Fruit fly (Drosophila melanogaster) whole organism, embryonic: ENCODE results near the gene CG6933.

Experiments used
- Atf3 ChIP-seq: fragments of 200-800 bp; sonication (Bioruptor generic); optimal IDR thresholded peaks from 3 replicates; lab custom pipeline; 2016; ENCODE audit warnings: missing biosample characterization, missing genetic modification characterization
- B-H2 ChIP-seq: fragments of 200-800 bp; sonication (Bioruptor generic); optimal IDR thresholded peaks from 2 replicates; lab custom pipeline; 2018; ENCODE audit warnings: missing biosample characterization, mild to moderate bottlenecking, missing genetic modification characterization
- CG10462 ChIP-seq: fragments of 200-800 bp; sonication (Bioruptor generic); optimal IDR thresholded peaks from 2 replicates; lab custom pipeline; 2016; ENCODE audit warnings: missing biosample characterization, missing genetic modification characterization
- CG11695 ChIP-seq: fragments of 200-800 bp; sonication (Bioruptor generic); IDR thresholded peaks from 3 replicates; pipeline ENCODE4 v1.3.6; 2022; ENCODE audit warnings: missing biosample characterization, missing genetic modification characterization
- CG12391 ChIP-seq: fragments of 200-800 bp; sonication (Bioruptor generic); optimal IDR thresholded peaks from 3 replicates; lab custom pipeline; 2018; ENCODE audit warnings: missing biosample characterization, mild to moderate bottlenecking, missing genetic modification characterization, moderate library complexity
- CG12744 ChIP-seq: fragments of 200-800 bp; sonication (Bioruptor generic); optimal IDR thresholded peaks from 2 replicates; lab custom pipeline; 2016; ENCODE audit warnings: missing biosample characterization, missing genetic modification characterization
- CG13123 ChIP-seq: fragments of 200-800 bp; sonication (Bioruptor generic); optimal IDR thresholded peaks from 2 replicates; lab custom pipeline; 2016; ENCODE audit warnings: missing biosample characterization, missing genetic modification characterization
- CG1647 ChIP-seq: fragments of 200-800 bp; sonication (Bioruptor generic); optimal IDR thresholded peaks from 3 replicates; lab custom pipeline; 2016; ENCODE audit warnings: missing biosample characterization, missing genetic modification characterization
- CG2116 ChIP-seq: fragments of 200-800 bp; sonication (Bioruptor generic); optimal IDR thresholded peaks from 3 replicates; lab custom pipeline; 2018; ENCODE audit warnings: missing biosample characterization, mild to moderate bottlenecking, missing genetic modification characterization
- CG2875 ChIP-seq: fragments of 200-800 bp; sonication (Bioruptor generic); optimal IDR thresholded peaks from 2 replicates; lab custom pipeline; 2017; ENCODE audit warnings: missing biosample characterization, mild to moderate bottlenecking, missing genetic modification characterization, missing genetic modification reagents
- CG33213 ChIP-seq: fragments of 200-800 bp; sonication (Bioruptor generic); optimal IDR thresholded peaks from 3 replicates; lab custom pipeline; 2016; ENCODE audit warnings: missing biosample characterization, missing genetic modification characterization
- CG3847 ChIP-seq: fragments of 200-800 bp; sonication (Bioruptor generic); IDR thresholded peaks from 2 replicates; pipeline ENCODE4 v1.3.6; 2022; ENCODE audit warnings: missing biosample characterization, missing genetic modification characterization
- CG3995 ChIP-seq: fragments of 200-800 bp; sonication (Bioruptor generic); optimal IDR thresholded peaks from 3 replicates; lab custom pipeline; 2016; ENCODE audit warnings: missing biosample characterization, missing genetic modification characterization
- CG4360 ChIP-seq: fragments of 200-800 bp; sonication (Bioruptor generic); IDR thresholded peaks from 2 replicates; pipeline ENCODE4 v1.3.6; 2022; ENCODE audit warnings: missing biosample characterization, missing genetic modification characterization
- CG43689 ChIP-seq: fragments of 200-800 bp; sonication (Bioruptor generic); IDR thresholded peaks from 2 replicates; pipeline ENCODE4 v1.3.6; 2022; ENCODE audit warnings: missing biosample characterization, missing genetic modification characterization
- CG4424 ChIP-seq: fragments of 200-800 bp; sonication (Bioruptor generic); optimal IDR thresholded peaks from 3 replicates; lab custom pipeline; 2016; ENCODE audit warnings: missing biosample characterization, missing genetic modification characterization
- CG4617 ChIP-seq: fragments of 200-800 bp; sonication (Bioruptor generic); optimal IDR thresholded peaks from 3 replicates; lab custom pipeline; 2016; ENCODE audit warnings: missing biosample characterization, missing genetic modification characterization, borderline replicate concordance
- CG6272 ChIP-seq: fragments of 200-800 bp; sonication (Bioruptor generic); IDR thresholded peaks from 2 replicates; pipeline ENCODE4 v1.3.6; 2022; ENCODE audit warnings: missing biosample characterization, missing genetic modification characterization
- CrebB ChIP-seq: fragments of 200-800 bp; sonication (Bioruptor generic); optimal IDR thresholded peaks from 3 replicates; lab custom pipeline; 2018; ENCODE audit warnings: missing biosample characterization, mild to moderate bottlenecking, missing genetic modification characterization
- Gug ChIP-seq: fragments of 200-800 bp; sonication (Bioruptor generic); IDR thresholded peaks from 4 replicates; pipeline ENCODE4 v1.3.6; 2022; ENCODE audit warnings: missing biosample characterization, missing genetic modification characterization
- HLH3B ChIP-seq: fragments of 200-800 bp; sonication (Bioruptor generic); IDR thresholded peaks from 2 replicates; pipeline ENCODE4 v1.3.6; 2022; ENCODE audit warnings: missing biosample characterization, missing genetic modification characterization
- Hey ChIP-seq: fragments of 200-800 bp; sonication (Bioruptor generic); optimal IDR thresholded peaks from 3 replicates; lab custom pipeline; 2018; ENCODE audit warnings: missing biosample characterization, mild to moderate bottlenecking, missing genetic modification characterization
- Lpt ChIP-seq: fragments of >200 bp; optimal IDR thresholded peaks from 2 replicates; lab custom pipeline; 2018; ENCODE audit warnings: missing biosample characterization, missing genetic modification characterization
- Mrtf ChIP-seq: fragments of 200-800 bp; sonication (Bioruptor generic); IDR thresholded peaks from 3 replicates; pipeline ENCODE4 v1.3.6; 2022; ENCODE audit warnings: missing biosample characterization, missing genetic modification characterization
- NFAT ChIP-seq: fragments of 200-800 bp; sonication (Bioruptor generic); IDR thresholded peaks from 2 replicates; pipeline ENCODE4 v1.3.6; 2022; ENCODE audit warnings: missing biosample characterization, missing genetic modification characterization
- NK7.1 ChIP-seq: fragments of 200-800 bp; sonication (Bioruptor generic); optimal IDR thresholded peaks from 3 replicates; lab custom pipeline; 2016; ENCODE audit warnings: missing biosample characterization, missing genetic modification characterization
- NfI ChIP-seq: fragments of 200-800 bp; sonication (Bioruptor generic); optimal IDR thresholded peaks from 3 replicates; lab custom pipeline; 2018; ENCODE audit warnings: missing biosample characterization, mild to moderate bottlenecking, missing genetic modification characterization, moderate library complexity
- Sin3A ChIP-seq: fragments of >200 bp; optimal IDR thresholded peaks from 2 replicates; lab custom pipeline; 2018
- amos ChIP-seq: fragments of 200-800 bp; sonication (Bioruptor generic); IDR thresholded peaks from 2 replicates; pipeline ENCODE4 v1.3.6; 2022; ENCODE audit warnings: missing biosample characterization, missing genetic modification characterization; ENCODE audit not compliant: partially characterized antibody
- bcd ChIP-seq: fragments of 200-800 bp; sonication (Bioruptor generic); optimal IDR thresholded peaks from 2 replicates; lab custom pipeline; 2017; ENCODE audit warnings: missing biosample characterization, mild to moderate bottlenecking, missing genetic modification characterization
- chm ChIP-seq: fragments of 200-800 bp; sonication (Bioruptor generic); IDR thresholded peaks from 2 replicates; pipeline ENCODE4 v1.3.6; 2022; ENCODE audit warnings: missing biosample characterization, missing genetic modification characterization
- corto ChIP-seq: fragments of 200-800 bp; sonication (Bioruptor generic); optimal IDR thresholded peaks from 2 replicates; lab custom pipeline; 2016; ENCODE audit warnings: missing biosample characterization, mild to moderate bottlenecking, missing genetic modification characterization, moderate library complexity
- dati ChIP-seq: fragments of 200-800 bp; sonication (Bioruptor generic); IDR thresholded peaks from 2 replicates; pipeline ENCODE4 v1.3.6; 2022; ENCODE audit warnings: missing biosample characterization, missing genetic modification characterization
- exex ChIP-seq: fragments of 200-800 bp; sonication (Bioruptor generic); optimal IDR thresholded peaks from 4 replicates; lab custom pipeline; 2018; ENCODE audit warnings: missing biosample characterization, mild to moderate bottlenecking, missing genetic modification characterization, moderate library complexity
- fd96Cb ChIP-seq: fragments of 200-800 bp; sonication (Bioruptor generic); optimal IDR thresholded peaks from 2 replicates; lab custom pipeline; 2018; ENCODE audit warnings: missing biosample characterization, mild to moderate bottlenecking, missing genetic modification characterization, moderate library complexity
- ham ChIP-seq: fragments of 200-800 bp; sonication (Bioruptor generic); IDR thresholded peaks from 2 replicates; pipeline ENCODE4 v1.3.6; 2022; ENCODE audit warnings: missing biosample characterization, missing genetic modification characterization
- hkb ChIP-seq, 2 experiments: fragments of 200-800 bp in 1 of 2; fragments of >200 bp in 1 of 2; sonication (Bioruptor generic) in 1 of 2; IDR thresholded peaks in 1 of 2; optimal IDR thresholded peaks in 1 of 2; 2 replicates each; pipeline versions ENCODE4 v1.3.6 to Lab custom; 2017 to 2022; ENCODE audit warnings: missing biosample characterization in 1 of 2, missing genetic modification characterization in 1 of 2
- ken ChIP-seq: fragments of 200-800 bp; sonication (Bioruptor generic); IDR thresholded peaks from 3 replicates; pipeline ENCODE4 v1.3.6; 2022; ENCODE audit warnings: missing biosample characterization, missing genetic modification characterization
- klu ChIP-seq: fragments of 200-800 bp; sonication (Bioruptor generic); IDR thresholded peaks from 2 replicates; pipeline ENCODE4 v1.3.6; 2022; ENCODE audit warnings: missing biosample characterization, missing genetic modification characterization
- nerfin-1 ChIP-seq: fragments of 200-800 bp; sonication (Bioruptor generic); optimal IDR thresholded peaks from 3 replicates; lab custom pipeline; 2019; ENCODE audit warnings: missing biosample characterization, mild to moderate bottlenecking, missing genetic modification characterization, moderate library complexity
- pan ChIP-seq, 4 experiments: fragments of >200 bp in 3 of 4; fragments of 200-800 bp in 1 of 4; sonication (Bioruptor generic) in 1 of 4; optimal IDR thresholded peaks in 3 of 4; IDR thresholded peaks in 1 of 4; 2 replicates each; pipeline versions ENCODE4 v1.3.6 to Lab custom; 2017 to 2022; ENCODE audit warnings: missing biosample characterization in 2 of 4, missing genetic modification characterization in 2 of 4, mixed read lengths in 1 of 4
- peb ChIP-seq: fragments of 200-800 bp; sonication (Bioruptor generic); IDR thresholded peaks from 2 replicates; pipeline ENCODE4 v1.3.6; 2022; ENCODE audit warnings: missing biosample characterization, missing genetic modification characterization
- repo ChIP-seq: fragments of 200-800 bp; sonication (Bioruptor generic); optimal IDR thresholded peaks from 2 replicates; lab custom pipeline; 2016; ENCODE audit warnings: missing biosample characterization, missing genetic modification characterization
- ro ChIP-seq: fragments of 200-800 bp; sonication (Bioruptor generic); IDR thresholded peaks from 2 replicates; pipeline ENCODE4 v1.3.6; 2022; ENCODE audit warnings: missing biosample characterization, missing genetic modification characterization
- sens ChIP-seq: fragments of 200-800 bp; sonication (Bioruptor generic); peaks from one replicate; lab custom pipeline; 2016; ENCODE audit warnings: missing biosample characterization, missing genetic modification characterization
- slou ChIP-seq: fragments of 200-800 bp; sonication (Bioruptor generic); optimal IDR thresholded peaks from 3 replicates; lab custom pipeline; 2016; ENCODE audit warnings: missing biosample characterization, missing genetic modification characterization
- sr ChIP-seq: fragments of 200-800 bp; sonication (Bioruptor generic); IDR thresholded peaks from 3 replicates; pipeline ENCODE4 v1.3.6; 2022; ENCODE audit warnings: missing biosample characterization, missing genetic modification characterization
- stc ChIP-seq: fragments of 200-800 bp; sonication (Bioruptor generic); IDR thresholded peaks from 2 replicates; pipeline ENCODE4 v1.3.6; 2022; ENCODE audit warnings: missing biosample characterization, missing genetic modification characterization
- stwl ChIP-seq: fragments of 200-800 bp; sonication (Bioruptor generic); optimal IDR thresholded peaks from 3 replicates; lab custom pipeline; 2018; ENCODE audit warnings: missing biosample characterization, mild to moderate bottlenecking, missing genetic modification characterization, moderate library complexity
- trem ChIP-seq: fragments of 200-800 bp; optimal IDR thresholded peaks from 3 replicates; lab custom pipeline; 2019; ENCODE audit warnings: missing biosample characterization, mild to moderate bottlenecking, missing genetic modification characterization, moderate library complexity
- unc-4 ChIP-seq: fragments of 200-800 bp; sonication (Bioruptor generic); IDR thresholded peaks from 2 replicates; pipeline ENCODE4 v1.3.6; 2022; ENCODE audit warnings: missing biosample characterization, missing genetic modification characterization; ENCODE audit not compliant: partially characterized antibody
- zen ChIP-seq: fragments of 200-800 bp; sonication (Bioruptor generic); optimal IDR thresholded peaks from 3 replicates; lab custom pipeline; 2018; ENCODE audit warnings: missing biosample characterization, mild to moderate bottlenecking, missing genetic modification characterization, moderate library complexity

Gene CG6933

DNA sequence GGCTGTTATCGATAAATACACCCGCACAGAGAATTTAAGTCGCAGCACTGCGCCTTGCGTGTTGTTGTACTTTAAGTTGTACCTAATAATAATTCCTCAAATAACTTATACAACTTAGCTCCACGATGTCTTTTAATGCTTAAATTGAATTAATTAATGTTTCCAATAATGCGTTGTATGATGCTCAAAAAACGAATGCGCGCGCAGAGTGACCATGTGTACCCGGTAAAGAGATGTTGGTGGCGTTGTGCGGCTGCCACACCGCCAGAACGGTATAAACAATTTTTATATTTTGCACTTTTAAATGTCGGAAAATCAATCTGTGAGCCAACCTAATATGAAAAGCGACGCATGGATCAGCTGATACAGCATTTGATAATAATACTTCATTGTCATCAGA, 5.9 kb upstream of the CG6933 start (continued):
- TF ChIP-seq CG2875 (GFP tag; lab: Kevin White, UChicago) (no peak), Mrtf (GFP tag; lab: Robert Waterston, UW) (no peak), CG13123 (no peak), pan (optimal IDR thresholded peaks at IDR 0.05; lab: Kevin White, UChicago) (no peak), pan (GFP tag; optimal IDR thresholded peaks at IDR 0.05 in 1 of 2, IDR thresholded peaks at IDR 0.05 in 1 of 2) (no peak), fd96Cb (tag; lab: Kevin White, UChicago) (no peak), CrebB (tag; lab: Kevin White, UChicago) (no peak), sens (GFP tag; lab: Kevin White, UChicago) (peak; percentile 77), CG12744 (no peak), exex (tag; lab: Kevin White, UChicago) (peak; percentile 5), CG3995 (peak; percentile 78), hkb (optimal IDR thresholded peaks at IDR 0.05; lab: Kevin White, UChicago) (peak; percentile 23), hkb (GFP tag; IDR thresholded peaks at IDR 0.05; lab: Robert Waterston, UW) (no peak), CG12391 (no peak), Lpt (no peak), dati (no peak), Sin3A (lab: Kevin White, UChicago) (peak; percentile 90), CG1647 (no peak), CG10462 (GFP tag; lab: Kevin White, UChicago) (no peak), nerfin-1 (no peak), ro (no peak), CG4424 (no peak), CG43689 (GFP tag; lab: Robert Waterston, UW) (no peak), unc-4 (GFP tag; lab: Robert Waterston, UW) (peak; percentile 53; the same call in 1 of the 2 replicates), CG33213 (GFP tag; lab: Kevin White, UChicago) (peak; percentile 36), CG4617 (GFP tag; lab: Kevin White, UChicago) (peak; percentile 88), CG6272 (no peak), CG3847 (GFP tag; lab: Robert Waterston, UW) (no peak), stwl (tag; lab: Kevin White, UChicago) (peak; percentile 58), CG4360 (GFP tag; lab: Robert Waterston, UW) (peak; percentile 37; the same call in 1 of the 2 replicates), Hey (tag; lab: Kevin White, UChicago) (no peak), trem (tag; lab: Kevin White, UChicago) (peak; percentile 69), amos (GFP tag; lab: Robert Waterston, UW) (peak; percentile 12; the same call in 1 of the 2 replicates), Atf3 (no peak), klu (no peak), CG11695 (GFP tag; lab: Robert Waterston, UW) (no peak), NFAT (no peak), HLH3B (GFP tag; lab: Robert Waterston, UW) (no peak), stc (no peak), NfI (no peak), peb (GFP tag; lab: Robert Waterston, UW) (no peak), ken (GFP tag; lab: Robert Waterston, UW) (no peak), B-H2 (GFP tag; lab: Kevin White, UChicago) (no peak), NK7.1 (GFP tag; lab: Kevin White, UChicago) (no peak), CG2116 (GFP tag; lab: Kevin White, UChicago) (peak; percentile 86), corto (GFP tag; lab: Kevin White, UChicago) (no peak), slou (GFP tag; lab: Kevin White, UChicago) (no peak), ham (GFP tag; lab: Robert Waterston, UW) (no peak), Gug (GFP tag; lab: Robert Waterston, UW) (no peak), repo (no peak), sr (GFP tag; lab: Robert Waterston, UW) (no peak), chm (no peak), bcd (GFP tag; lab: Kevin White, UChicago) (no peak), zen (tag; lab: Kevin White, UChicago) (peak; percentile 46)
